Worm (Caenorhabditis elegans) whole organism, mixed stage, embryonic: Measurements from ENCODE around the gene wrt-10.

Experiments
- M03D4.4 ChIP-seq: sonication (generic microtip); optimal IDR thresholded peaks from 2 replicates; lab custom pipeline; 2017; ENCODE audit warnings: mild to moderate bottlenecking, missing genetic modification characterization, missing compliant biosample characterization
- bed-3 ChIP-seq: fragments of 200-800 bp; sonication (Bioruptor generic); optimal IDR thresholded peaks from 3 replicates; lab custom pipeline; 2018; ENCODE audit warnings: mild to moderate bottlenecking, missing genetic modification characterization, moderate library complexity, missing compliant biosample characterization
- blmp-1 ChIP-seq: fragments of 150-350 bp; optimal IDR thresholded peaks from 2 replicates; lab custom pipeline; 2014; ENCODE audit warnings: missing biosample characterization, missing genetic modification characterization
- ces-1 ChIP-seq: fragments of 150-350 bp; optimal IDR thresholded peaks from 2 replicates; lab custom pipeline; 2014; ENCODE audit warnings: missing biosample characterization, missing genetic modification reagents, missing genetic modification characterization
- cnd-1 ChIP-seq: fragments of 200-800 bp; sonication (Bioruptor generic); optimal IDR thresholded peaks from 2 replicates; lab custom pipeline; 2018; ENCODE audit warnings: mild to moderate bottlenecking, missing genetic modification characterization, missing compliant biosample characterization
- drap-1 ChIP-seq: fragments of 200-800 bp; sonication (Bioruptor generic); optimal IDR thresholded peaks from 3 replicates; lab custom pipeline; 2018; ENCODE audit warnings: mild to moderate bottlenecking, missing genetic modification characterization, missing compliant biosample characterization
- elt-1 ChIP-seq: sonication (generic microtip); optimal IDR thresholded peaks from 2 replicates; lab custom pipeline; 2017; ENCODE audit warnings: missing genetic modification characterization, mild to moderate bottlenecking, missing compliant biosample characterization, antibody characterized with exemption, moderate library complexity, borderline replicate concordance; ENCODE audit not compliant: insufficient read depth
- elt-3 ChIP-seq: fragments of 150-350 bp; optimal IDR thresholded peaks from 2 replicates; lab custom pipeline; 2014; ENCODE audit warnings: missing biosample characterization, missing genetic modification characterization
- flh-1 ChIP-seq: fragments of 200-800 bp; sonication (Bioruptor generic); optimal IDR thresholded peaks from 2 replicates; lab custom pipeline; 2018; ENCODE audit warnings: mild to moderate bottlenecking, missing genetic modification characterization, moderate library complexity, missing compliant biosample characterization
- ham-2 ChIP-seq: fragments of 200-800 bp; sonication (Bioruptor generic); optimal IDR thresholded peaks from 2 replicates; lab custom pipeline; 2018; ENCODE audit warnings: mild to moderate bottlenecking, missing genetic modification characterization, missing compliant biosample characterization
- hlh-1 ChIP-seq: fragments of 150-350 bp; optimal IDR thresholded peaks from 2 replicates; lab custom pipeline; 2014; ENCODE audit warnings: missing biosample characterization, missing genetic modification reagents, missing genetic modification characterization
- lin-13 ChIP-seq: fragments of 150-350 bp; optimal IDR thresholded peaks from 2 replicates; lab custom pipeline; 2014; ENCODE audit warnings: missing biosample characterization, missing genetic modification characterization
- lin-32 ChIP-seq: fragments of 200-800 bp; sonication (Bioruptor generic); optimal IDR thresholded peaks from 2 replicates; lab custom pipeline; 2018; ENCODE audit warnings: mild to moderate bottlenecking, missing genetic modification characterization, missing compliant biosample characterization
- lsy-2 ChIP-seq: fragments of 150-350 bp; optimal IDR thresholded peaks from 2 replicates; lab custom pipeline; 2014; ENCODE audit warnings: missing biosample characterization, missing genetic modification characterization
- mab-5 ChIP-seq: fragments of 150-350 bp; optimal IDR thresholded peaks from 2 replicates; lab custom pipeline; 2014; ENCODE audit warnings: missing biosample characterization, missing genetic modification characterization
- mep-1 ChIP-seq: fragments of 150-350 bp; optimal IDR thresholded peaks from 2 replicates; lab custom pipeline; 2017; ENCODE audit warnings: missing biosample characterization, missing genetic modification reagents, missing genetic modification characterization, inconsistent platforms
- mls-2 ChIP-seq: sonication (generic microtip); optimal IDR thresholded peaks from 2 replicates; lab custom pipeline; 2016; ENCODE audit warnings: mild to moderate bottlenecking, missing genetic modification characterization, moderate library complexity, missing compliant biosample characterization
- nhr-12 ChIP-seq: fragments of 150-350 bp; optimal IDR thresholded peaks from 2 replicates; lab custom pipeline; 2014; ENCODE audit warnings: missing biosample characterization, missing genetic modification characterization
- nhr-2 ChIP-seq: fragments of 150-350 bp; optimal IDR thresholded peaks from 2 replicates; lab custom pipeline; 2014; ENCODE audit warnings: missing biosample characterization, missing genetic modification characterization
- nhr-237 ChIP-seq: fragments of 150-350 bp; optimal IDR thresholded peaks from 2 replicates; lab custom pipeline; 2014; ENCODE audit warnings: missing biosample characterization, missing genetic modification characterization
- nhr-28 ChIP-seq: fragments of 150-350 bp; optimal IDR thresholded peaks from 2 replicates; lab custom pipeline; 2014; ENCODE audit warnings: missing biosample characterization, missing genetic modification characterization
- nhr-76 ChIP-seq: sonication (generic microtip); optimal IDR thresholded peaks from 2 replicates; lab custom pipeline; 2017; ENCODE audit warnings: missing biosample characterization, missing genetic modification characterization
- sem-2 ChIP-seq: fragments of 200-800 bp; sonication (Bioruptor generic); optimal IDR thresholded peaks from 2 replicates; lab custom pipeline; 2018; ENCODE audit warnings: mild to moderate bottlenecking, missing genetic modification characterization, missing compliant biosample characterization
- snpc-4 ChIP-seq: fragments of 150-350 bp; optimal IDR thresholded peaks from 2 replicates; lab custom pipeline; 2014; ENCODE audit warnings: missing biosample characterization, missing genetic modification characterization
- sptf-1 ChIP-seq: sonication (generic microtip); optimal IDR thresholded peaks from 2 replicates; lab custom pipeline; 2017; ENCODE audit warnings: mild to moderate bottlenecking, missing genetic modification characterization, moderate library complexity, missing compliant biosample characterization
- tbx-8 ChIP-seq: fragments of 200-800 bp; sonication (Bioruptor generic); optimal IDR thresholded peaks from 2 replicates; lab custom pipeline; 2018; ENCODE audit warnings: mild to moderate bottlenecking, missing genetic modification characterization, moderate library complexity, missing compliant biosample characterization
- unc-120 ChIP-seq: sonication (generic microtip); optimal IDR thresholded peaks from 2 replicates; lab custom pipeline; 2017; ENCODE audit warnings: missing genetic modification characterization, missing compliant biosample characterization; ENCODE audit not compliant: poor library complexity, severe bottlenecking
- unc-62 ChIP-seq: fragments of 150-350 bp; optimal IDR thresholded peaks from 2 replicates; lab custom pipeline; 2014; ENCODE audit warnings: missing biosample characterization, missing genetic modification reagents, missing genetic modification characterization
- zip-8 ChIP-seq: fragments of 150-350 bp; optimal IDR thresholded peaks from 2 replicates; lab custom pipeline; 2014; ENCODE audit warnings: missing biosample characterization, missing genetic modification characterization

Gene wrt-10

DNA sequence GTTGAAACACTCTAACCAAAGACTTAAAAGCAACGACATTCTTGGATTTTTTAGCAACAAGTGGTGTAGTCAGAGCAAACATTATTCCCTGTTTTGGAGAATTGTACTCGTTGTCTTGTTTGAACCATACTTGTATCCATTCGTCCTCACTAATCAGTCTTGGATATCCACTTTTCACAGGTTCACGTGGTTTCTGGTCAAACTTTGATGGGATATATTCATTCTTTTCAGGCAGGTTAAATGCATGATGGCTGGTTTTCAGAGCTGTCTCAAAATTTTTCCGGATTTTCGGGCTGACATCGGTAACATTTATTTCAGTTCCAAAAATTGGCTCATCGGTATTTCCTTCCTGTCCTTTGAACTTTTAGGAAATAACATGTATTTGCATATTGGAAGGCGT is 12.9 kb downstream of the wrt-10 start:
- TF ChIP-seq cnd-1 (tag; lab: Kevin White, UChicago), result no peak
- TF ChIP-seq ham-2, result no peak
- no peak for TF ChIP-seq blmp-1 (tag; lab: Kevin White, UChicago)
- TF ChIP-seq nhr-76, result no peak
- TF ChIP-seq lin-13 (tag; lab: Kevin White, UChicago), result no peak
- TF ChIP-seq sptf-1 (tag; lab: Kevin White, UChicago), result no peak
- no peak for TF ChIP-seq tbx-8
- no peak for TF ChIP-seq nhr-28 (tag; lab: Kevin White, UChicago)
- TF ChIP-seq flh-1 (GFP tag; lab: Kevin White, UChicago), result no peak
- TF ChIP-seq lin-32 (GFP tag; lab: Kevin White, UChicago), result no peak
- no peak for TF ChIP-seq nhr-12
- no peak for TF ChIP-seq mls-2 (tag; lab: Kevin White, UChicago)
- no peak for TF ChIP-seq bed-3 (GFP tag; lab: Kevin White, UChicago)
- no peak for TF ChIP-seq zip-8

DNA sequence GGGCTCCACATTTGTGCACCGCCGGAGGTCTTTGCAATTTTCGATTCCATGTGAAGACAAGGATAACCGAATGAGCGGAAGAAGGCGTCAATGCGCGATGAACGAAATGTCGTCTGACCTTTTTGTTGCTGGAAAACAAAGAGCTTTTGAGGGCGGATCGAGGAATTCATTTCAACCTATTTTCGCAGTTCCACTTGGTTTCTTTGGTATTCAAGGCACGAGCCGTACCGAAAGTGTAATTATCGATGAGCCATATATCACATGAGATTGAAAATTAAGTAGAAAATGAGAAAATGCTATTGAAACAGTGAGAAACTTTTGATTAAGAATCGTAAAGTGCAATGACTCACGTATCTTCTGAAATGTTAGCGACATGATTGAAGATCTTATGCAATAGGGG is 15.1 kb downstream of the wrt-10 start, which contains the start of gene glb-9:
TSS of gene glb-9 (minus strand) at position 101 of the 400 bp plus-strand sequence.
- TF ChIP-seq M03D4.4 (tag; lab: Kevin White, UChicago) (no peak), sptf-1 (tag; lab: Kevin White, UChicago) (no peak), ces-1 (GFP tag; lab: Kevin White, UChicago) (no peak), elt-3 (no peak), hlh-1 (tag; lab: Kevin White, UChicago) (no peak), mep-1 (tag; lab: Kevin White, UChicago) (no peak), tbx-8 (no peak), ham-2 (no peak), nhr-28 (tag; lab: Kevin White, UChicago) (no peak), unc-120 (no peak), drap-1 (GFP tag; lab: Kevin White, UChicago) (no peak), lsy-2 (no peak), lin-32 (GFP tag; lab: Kevin White, UChicago) (no peak), lin-13 (tag; lab: Kevin White, UChicago) (no peak), flh-1 (GFP tag; lab: Kevin White, UChicago) (no peak), cnd-1 (tag; lab: Kevin White, UChicago) (no peak), elt-1 (no peak)

DNA sequence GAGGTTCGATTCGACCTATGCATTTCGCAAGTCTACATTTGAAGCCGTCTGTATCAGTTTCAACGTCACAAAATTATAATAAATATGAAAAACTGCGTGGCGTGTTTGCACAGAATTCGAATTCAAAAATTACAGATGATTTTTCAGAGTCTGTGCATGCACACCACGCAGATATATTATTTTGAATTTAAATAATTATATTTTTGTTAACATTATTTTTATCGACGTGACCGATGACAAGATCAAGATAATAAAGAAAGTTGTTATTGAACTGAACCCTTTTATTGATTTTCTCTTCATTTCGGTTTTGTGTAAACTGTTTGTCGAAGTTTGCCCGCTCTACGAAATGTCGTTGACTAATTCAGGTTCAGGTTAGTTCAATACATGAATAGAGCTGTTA is 29.4 kb downstream of the wrt-10 start, which contains the start of gene C28F5.1:
TSS of gene C28F5.1 (plus strand) at position 301 of the 400 bp plus-strand sequence.
- TF ChIP-seq snpc-4 (tag; lab: Kevin White, UChicago), result no peak
- TF ChIP-seq lin-32 (GFP tag; lab: Kevin White, UChicago), result no peak
- no peak for TF ChIP-seq lsy-2
- TF ChIP-seq zip-8, result no peak
- no peak for TF ChIP-seq flh-1 (GFP tag; lab: Kevin White, UChicago)
- TF ChIP-seq sem-2, result no peak
- no peak for TF ChIP-seq elt-1
- TF ChIP-seq nhr-237, result no peak
- TF ChIP-seq drap-1 (GFP tag; lab: Kevin White, UChicago), result no peak
- TF ChIP-seq unc-120, result no peak
- TF ChIP-seq nhr-28 (tag; lab: Kevin White, UChicago), result no peak
- no peak for TF ChIP-seq mls-2 (tag; lab: Kevin White, UChicago)

DNA sequence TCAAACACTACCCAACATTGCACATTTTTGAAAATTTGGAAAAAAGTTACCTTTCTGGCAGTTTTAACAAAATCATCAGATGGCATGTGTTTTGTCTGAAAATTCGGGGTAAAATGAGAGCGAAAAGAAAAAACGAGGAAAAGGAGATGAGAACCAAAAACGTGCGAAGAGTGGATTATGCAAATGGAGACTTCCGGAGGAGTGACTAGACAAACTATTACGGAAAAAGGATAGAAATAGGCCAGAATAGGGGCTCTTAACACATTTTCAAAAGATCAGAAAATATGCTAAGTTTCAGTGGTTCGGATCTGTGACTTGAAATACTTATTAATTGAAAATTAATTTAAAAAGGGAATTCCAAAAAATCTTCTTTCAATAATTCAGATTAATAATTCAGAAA is 35.0 kb downstream of the wrt-10 start, which contains the start of gene srab-14:
TSS of gene srab-14 (minus strand) at position 101 of the 400 bp plus-strand sequence.
- TF ChIP-seq nhr-2 (tag; lab: Kevin White, UChicago) (no peak), bed-3 (GFP tag; lab: Kevin White, UChicago) (no peak), mab-5 (tag; lab: Kevin White, UChicago) (no peak), snpc-4 (tag; lab: Kevin White, UChicago) (no peak), nhr-28 (tag; lab: Kevin White, UChicago) (no peak), mep-1 (tag; lab: Kevin White, UChicago) (no peak), tbx-8 (no peak), lsy-2 (no peak)
- TF ChIP-seq, all 35 proteins: peak for 0

DNA sequence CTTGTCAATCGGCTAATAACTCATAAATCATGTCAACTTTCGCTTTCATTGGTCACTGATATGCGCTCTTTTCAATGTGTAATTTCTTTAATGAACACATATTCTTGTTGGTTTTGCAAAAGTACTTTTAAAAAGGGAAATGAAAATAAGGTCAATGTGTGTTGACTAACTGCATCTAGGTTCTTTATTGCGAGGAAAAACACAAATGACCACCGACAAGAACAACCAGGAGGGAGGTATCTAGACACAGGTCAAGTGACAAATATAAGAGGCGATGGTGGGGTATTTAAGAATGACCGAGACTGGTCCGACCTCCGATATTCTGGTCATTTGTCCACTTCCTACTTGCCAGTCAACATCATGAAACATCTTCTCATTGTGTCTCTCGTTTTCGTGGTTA is 38.3 kb downstream of the wrt-10 start, which contains the start of gene spi-1:
TSS of gene spi-1 (plus strand) at position 178 of the 400 bp plus-strand sequence.
- TF ChIP-seq mep-1 (tag; lab: Kevin White, UChicago) (no peak), mab-5 (tag; lab: Kevin White, UChicago) (no peak), unc-62 (no peak), blmp-1 (tag; lab: Kevin White, UChicago) (no peak)

DNA sequence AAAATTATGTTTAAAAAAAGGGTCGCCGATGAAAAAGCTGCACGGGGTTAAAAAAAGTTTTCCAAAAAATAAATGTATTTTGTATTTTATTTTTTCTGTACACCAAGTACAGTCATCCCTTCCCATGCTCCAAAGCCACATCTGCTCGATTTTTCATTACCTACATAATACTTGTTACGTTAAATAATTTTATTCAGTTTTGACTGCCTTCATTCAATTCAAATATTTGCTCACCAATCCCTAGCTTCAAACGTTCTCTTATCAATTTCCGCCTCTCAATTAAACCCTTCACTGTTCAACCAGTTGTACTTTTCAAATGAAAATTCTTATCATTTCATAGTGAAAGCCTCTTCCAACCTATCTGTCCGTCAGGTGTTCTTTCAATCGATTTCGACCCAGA is 40.2 kb downstream of the wrt-10 start, which contains the start of gene R10H1.1:
TSS of gene R10H1.1 (plus strand) at position 301 of the 400 bp plus-strand sequence.
- no peak for TF ChIP-seq cnd-1 (tag; lab: Kevin White, UChicago)
- no peak for TF ChIP-seq mab-5 (tag; lab: Kevin White, UChicago)
- TF ChIP-seq flh-1 (GFP tag; lab: Kevin White, UChicago), result no peak
- TF ChIP-seq snpc-4 (tag; lab: Kevin White, UChicago), result no peak
- no peak for TF ChIP-seq nhr-2 (tag; lab: Kevin White, UChicago)
- TF ChIP-seq M03D4.4 (tag; lab: Kevin White, UChicago), result no peak
- no peak for TF ChIP-seq ces-1 (GFP tag; lab: Kevin White, UChicago)
